Worm (Caenorhabditis elegans) whole organism, early embryonic: Measurements from ENCODE around the gene col-157.
"Not testable (repeated sequence)": the region's sequence is repeated elsewhere in the genome, so short reads cannot be mapped to it uniquely, and the experiment has no call there.

Source experiments
- B0310.2 ChIP-seq: sonication (generic microtip); optimal IDR thresholded peaks from 2 replicates; lab custom pipeline; 2016; ENCODE audit warnings: mild to moderate bottlenecking, missing genetic modification characterization, missing compliant biosample characterization
- F13C5.2 ChIP-seq: sonication (generic microtip); optimal IDR thresholded peaks from 2 replicates; lab custom pipeline; 2017; ENCODE audit warnings: mild to moderate bottlenecking, missing genetic modification characterization, inconsistent platforms, missing compliant biosample characterization
- aly-1 ChIP-seq: sonication (generic microtip); optimal IDR thresholded peaks from 2 replicates; lab custom pipeline; 2016; ENCODE audit warnings: missing genetic modification characterization, missing compliant biosample characterization
- ama-1 ChIP-seq: fragments of 150-350 bp; optimal IDR thresholded peaks from 2 replicates; lab custom pipeline; 2014
- ceh-13 ChIP-seq: fragments of 200-800 bp; sonication (Bioruptor generic); optimal IDR thresholded peaks from 2 replicates; lab custom pipeline; 2018; ENCODE audit warnings: mild to moderate bottlenecking, missing genetic modification characterization, missing compliant biosample characterization
- ceh-36 ChIP-seq: sonication (generic microtip); optimal IDR thresholded peaks from 2 replicates; lab custom pipeline; 2016; ENCODE audit warnings: missing genetic modification characterization, inconsistent platforms, missing compliant biosample characterization
- ets-7 ChIP-seq: sonication (generic microtip); optimal IDR thresholded peaks from 2 replicates; lab custom pipeline; 2016; ENCODE audit warnings: missing genotype, missing genetic modification characterization, missing compliant biosample characterization
- flt-1 ChIP-seq: fragments of 200-800 bp; sonication (Bioruptor generic); IDR thresholded peaks from 2 replicates; pipeline ENCODE4 v1.3.6; 2022; ENCODE audit warnings: missing genetic modification characterization, missing compliant biosample characterization
- hmbx-1 ChIP-seq: sonication (generic microtip); optimal IDR thresholded peaks from 2 replicates; lab custom pipeline; 2016; ENCODE audit warnings: mild to moderate bottlenecking, missing genetic modification characterization, missing compliant biosample characterization
- hmg-4 ChIP-seq: fragments of 200-800 bp; sonication (Bioruptor generic); optimal IDR thresholded peaks from 2 replicates; lab custom pipeline; 2018; ENCODE audit warnings: mild to moderate bottlenecking, missing genetic modification characterization, missing compliant biosample characterization
- hnd-1 ChIP-seq: sonication (generic microtip); optimal IDR thresholded peaks from 2 replicates; lab custom pipeline; 2016; ENCODE audit warnings: missing genetic modification characterization, missing compliant biosample characterization
- pes-1 ChIP-seq: fragments of 200-800 bp; sonication (Bioruptor generic); IDR thresholded peaks from 2 replicates; pipeline ENCODE4 v1.3.6; 2022; ENCODE audit warnings: missing genetic modification reagents, missing genetic modification characterization, missing compliant biosample characterization
- scrt-1 ChIP-seq: fragments of 200-800 bp; sonication (Bioruptor generic); IDR thresholded peaks from 2 replicates; pipeline ENCODE4 v1.3.6; 2022; ENCODE audit warnings: missing genetic modification characterization, missing compliant biosample characterization
- sea-1 ChIP-seq: fragments of 200-800 bp; sonication (Bioruptor generic); conservative IDR thresholded peaks from 2 replicates; pipeline ENCODE4 v1.3.6; 2022; ENCODE audit warnings: missing genetic modification characterization, missing compliant biosample characterization
- tbx-11 ChIP-seq: fragments of 200-800 bp; sonication (Bioruptor generic); IDR thresholded peaks from 2 replicates; pipeline ENCODE4 v1.3.6; 2022; ENCODE audit warnings: missing genetic modification characterization, missing compliant biosample characterization
- tbx-37 ChIP-seq: fragments of 200-800 bp; sonication (Bioruptor generic); conservative IDR thresholded peaks from 2 replicates; pipeline ENCODE4 v1.3.6; 2022; ENCODE audit warnings: missing genetic modification reagents, missing genetic modification characterization, missing compliant biosample characterization
- tra-4 ChIP-seq: sonication (generic microtip); optimal IDR thresholded peaks from 2 replicates; lab custom pipeline; 2017; ENCODE audit warnings: missing genetic modification characterization, missing compliant biosample characterization

The col-157 gene

DNA sequence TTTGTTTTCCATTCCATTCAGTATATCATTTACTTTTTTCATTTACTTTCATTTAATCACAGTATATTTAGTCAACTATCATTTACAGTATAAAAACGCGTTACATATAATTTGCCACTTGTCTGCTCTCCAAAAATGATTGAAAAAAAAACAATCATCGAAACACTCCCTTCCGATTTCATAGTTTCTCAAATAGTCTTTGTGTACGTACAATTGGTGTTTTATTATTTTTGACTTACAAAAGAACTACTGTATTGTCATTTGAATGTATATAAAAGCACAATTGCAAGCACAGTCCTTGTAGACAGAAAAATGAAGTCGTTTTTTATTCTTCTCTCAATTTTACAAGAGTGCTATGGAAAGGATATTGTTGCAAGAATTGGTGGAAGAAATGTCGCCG lies 9.4 kb upstream of the col-157 start, which contains the start of gene nas-22:
Gene nas-22 (plus strand): TSS at position 301 of the 400 bp plus-strand sequence.
- TF ChIP-seq flt-1 (GFP tag; lab: Robert Waterston, UW) (no peak), hnd-1 (tag; lab: Kevin White, UChicago) (no peak), ceh-13 (GFP tag; lab: Kevin White, UChicago) (no peak), aly-1 (tag; lab: Kevin White, UChicago) (no peak)

DNA sequence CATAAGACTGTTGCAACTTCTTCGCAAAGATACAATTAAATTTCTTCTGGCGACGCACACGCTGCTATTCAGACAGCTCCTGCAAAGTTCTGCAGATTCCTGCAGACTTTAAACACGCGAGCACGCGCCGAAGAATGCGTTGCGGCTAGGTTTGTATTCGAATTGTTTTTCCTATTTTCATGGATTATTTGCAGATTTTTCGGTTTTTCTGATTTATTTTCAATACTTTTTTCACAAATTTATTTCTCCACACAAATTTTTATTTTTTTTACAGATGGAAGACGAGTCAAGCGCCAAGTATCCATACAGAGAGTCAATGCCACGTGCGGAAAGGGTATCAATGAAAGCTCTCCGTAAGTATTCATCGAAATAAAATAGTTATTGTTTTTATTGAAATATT lies 8.2 kb upstream of the col-157 start, which contains the start of gene T11F9.7:
Gene T11F9.7 (plus strand): TSS at position 301 of the 400 bp plus-strand sequence.
- not testable (repeated sequence) for TF ChIP-seq B0310.2 (tag; lab: Kevin White, UChicago); ets-7 (tag; lab: Kevin White, UChicago); tbx-11

DNA sequence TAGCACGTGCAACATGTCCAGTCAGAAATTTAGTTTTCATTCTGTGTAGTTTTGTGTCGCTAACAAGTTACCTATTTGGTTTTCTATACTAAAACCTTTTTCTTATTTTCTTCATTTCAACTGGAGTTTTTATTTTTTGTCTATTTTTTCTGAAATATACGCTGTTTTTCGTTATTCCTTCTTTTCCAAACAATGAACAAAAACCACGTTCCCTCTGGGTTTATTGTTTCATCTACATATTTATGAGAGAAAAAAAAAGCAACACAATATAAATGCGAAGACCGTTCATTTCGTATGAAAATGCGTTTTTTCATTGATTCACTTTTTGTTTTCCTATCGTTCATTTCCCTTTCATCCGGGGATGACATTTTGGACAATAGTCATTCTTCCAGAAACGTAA lies 4.4 kb upstream of the col-157 start, which contains the start of gene T11F9.22:
Gene T11F9.22 (plus strand): TSS at position 301 of the 400 bp plus-strand sequence.
- TF ChIP-seq F13C5.2 (no peak), hnd-1 (tag; lab: Kevin White, UChicago) (no peak), aly-1 (tag; lab: Kevin White, UChicago) (no peak), ama-1 (no peak), scrt-1 (GFP tag; lab: Robert Waterston, UW) (no peak), ceh-13 (GFP tag; lab: Kevin White, UChicago) (no peak), ets-7 (tag; lab: Kevin White, UChicago) (no peak), tra-4 (no peak), pes-1 (GFP tag; lab: Robert Waterston, UW) (no peak), ceh-36 (tag; lab: Kevin White, UChicago) (no peak), hmg-4 (GFP tag; lab: Kevin White, UChicago) (no peak), sea-1 (GFP tag; lab: Robert Waterston, UW) (no peak), flt-1 (GFP tag; lab: Robert Waterston, UW) (no peak), tbx-37 (GFP tag; lab: Robert Waterston, UW) (no peak), tbx-11 (no peak), B0310.2 (tag; lab: Kevin White, UChicago) (no peak), hmbx-1 (tag; lab: Kevin White, UChicago) (no peak)

DNA sequence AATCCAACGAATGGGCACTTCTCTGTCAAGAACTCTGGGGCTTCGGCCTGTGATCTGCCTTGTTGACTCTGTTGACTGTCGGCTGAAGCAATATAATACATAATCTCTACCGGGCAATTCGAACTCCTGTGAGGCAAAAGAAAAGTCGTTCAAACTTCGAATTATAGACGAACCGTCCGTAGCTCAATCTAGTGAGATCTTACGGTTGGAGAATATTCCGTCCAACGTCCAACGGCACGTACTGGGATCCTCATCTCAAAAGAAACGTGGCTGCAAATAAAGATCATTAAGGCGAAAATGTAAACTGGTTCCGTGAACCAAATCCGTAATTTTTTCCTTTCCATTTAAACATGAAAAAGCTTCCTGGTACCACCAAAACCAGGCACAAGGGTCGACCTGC lies 3.1 kb upstream of the col-157 start, which contains the start of gene T11F9.14:
Gene T11F9.14 (minus strand): TSS at position 101 of the 400 bp plus-strand sequence.
- TF ChIP-seq ama-1; ets-7 (tag; lab: Kevin White, UChicago); hnd-1 (tag; lab: Kevin White, UChicago): not testable (repeated sequence)

DNA sequence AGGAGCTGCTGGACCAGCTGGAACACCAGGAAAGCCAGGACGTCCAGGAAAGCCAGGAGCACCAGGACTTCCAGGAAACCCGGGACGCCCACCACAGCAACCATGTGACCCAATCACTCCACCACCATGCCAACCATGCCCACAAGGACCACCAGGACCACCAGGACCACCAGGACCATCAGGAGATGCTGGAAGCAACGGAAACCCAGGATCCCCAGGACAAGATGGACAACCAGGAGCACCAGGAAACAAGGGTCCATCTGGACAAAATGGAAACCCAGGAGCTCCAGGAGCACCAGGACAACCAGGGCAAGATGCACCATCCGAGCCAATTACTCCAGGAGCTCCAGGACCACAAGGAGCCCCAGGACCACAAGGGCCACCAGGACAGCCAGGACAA lies 562 bp downstream of the col-157 start:
- no peak for TF ChIP-seq tbx-37 (GFP tag; lab: Robert Waterston, UW)
- TF ChIP-seq scrt-1 (GFP tag; lab: Robert Waterston, UW) = no peak
- no peak for TF ChIP-seq hmg-4 (GFP tag; lab: Kevin White, UChicago)
- no peak for TF ChIP-seq F13C5.2
- 0 out of 2 replicates have a peak, but pooled peaks have one; percentile 9 for TF ChIP-seq tbx-11

DNA sequence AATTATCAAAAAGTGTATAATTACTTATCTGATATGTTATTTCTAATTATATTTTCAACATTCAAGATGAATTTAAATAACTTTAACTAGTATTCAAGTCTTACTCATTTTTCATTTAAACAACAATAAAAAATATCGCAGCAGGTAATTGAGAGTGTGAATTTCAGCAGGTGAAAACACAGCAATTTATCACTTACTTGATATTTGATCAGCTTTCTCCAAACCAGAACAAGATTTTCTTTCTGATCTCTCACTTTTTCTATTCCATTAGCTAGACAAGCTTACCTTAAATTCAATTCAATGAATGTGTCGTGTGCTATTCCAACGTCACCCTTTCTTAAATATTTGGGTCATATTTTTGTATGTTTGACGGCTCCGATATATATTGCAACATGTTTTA lies 1.7 kb downstream of the col-157 start, which contains the start of gene srh-1:
Gene srh-1 (plus strand): TSS at position 301 of the 400 bp plus-strand sequence.
- TF ChIP-seq scrt-1 (GFP tag; lab: Robert Waterston, UW) = no peak

DNA sequence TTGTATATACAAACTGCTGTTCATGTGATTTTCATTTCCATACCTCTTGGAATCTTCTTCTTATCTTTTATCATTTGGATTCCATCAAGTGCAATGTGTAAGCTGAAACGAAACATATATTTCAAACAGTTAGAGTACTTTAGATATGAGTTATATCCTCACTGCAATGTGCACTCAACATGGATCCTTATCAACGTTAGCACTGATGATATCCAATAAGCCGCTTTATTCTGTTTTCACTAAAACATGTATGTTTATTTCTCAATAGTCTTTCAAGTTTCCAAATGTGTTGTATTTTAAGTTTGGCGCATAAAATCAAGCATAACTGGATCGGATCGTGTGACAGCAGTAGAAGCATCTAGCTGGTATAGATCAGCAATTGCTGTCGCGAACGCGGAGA lies 2.8 kb downstream of the col-157 start, which contains the start of gene T11F9.10:
Gene T11F9.10 (plus strand): TSS at position 301 of the 400 bp plus-strand sequence.
- no peak for TF ChIP-seq scrt-1 (GFP tag; lab: Robert Waterston, UW)
- TF ChIP-seq B0310.2 (tag; lab: Kevin White, UChicago) = no peak
- TF ChIP-seq aly-1 (tag; lab: Kevin White, UChicago) = no peak
- no peak for TF ChIP-seq flt-1 (GFP tag; lab: Robert Waterston, UW)
- TF ChIP-seq tbx-11 = no peak
- TF ChIP-seq ama-1 = no peak
- no peak for TF ChIP-seq pes-1 (GFP tag; lab: Robert Waterston, UW)
- no peak for TF ChIP-seq tra-4
- no peak for TF ChIP-seq F13C5.2
- TF ChIP-seq hmg-4 (GFP tag; lab: Kevin White, UChicago) = no peak
- TF ChIP-seq hmbx-1 (tag; lab: Kevin White, UChicago) = no peak
- no peak for TF ChIP-seq ets-7 (tag; lab: Kevin White, UChicago)
- TF ChIP-seq hnd-1 (tag; lab: Kevin White, UChicago) = no peak
- TF ChIP-seq ceh-36 (tag; lab: Kevin White, UChicago) = no peak
- no peak for TF ChIP-seq ceh-13 (GFP tag; lab: Kevin White, UChicago)
- TF ChIP-seq sea-1 (GFP tag; lab: Robert Waterston, UW) = no peak
- TF ChIP-seq tbx-37 (GFP tag; lab: Robert Waterston, UW) = no peak

DNA sequence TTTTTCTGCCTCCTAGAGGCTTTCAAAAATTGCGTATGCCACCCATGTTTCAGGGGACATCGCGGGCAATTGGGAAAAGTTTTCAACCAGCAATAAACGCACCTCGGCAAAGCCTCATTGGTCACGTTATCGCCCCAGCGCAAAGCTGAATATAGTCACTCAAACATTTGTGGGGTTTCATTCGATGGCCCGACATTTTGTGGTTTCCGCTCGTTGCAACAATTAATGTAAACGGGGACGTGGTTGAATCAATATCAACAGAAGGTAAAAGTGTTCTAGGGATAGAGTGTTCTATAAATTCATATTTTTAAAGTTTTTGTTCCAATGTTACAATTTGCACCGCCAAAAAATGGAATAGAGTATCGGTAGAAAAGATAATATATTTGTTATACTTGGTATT lies 4.4 kb downstream of the col-157 start:
- TF ChIP-seq aly-1 (tag; lab: Kevin White, UChicago) = no peak
- no peak for TF ChIP-seq ceh-13 (GFP tag; lab: Kevin White, UChicago)
- TF ChIP-seq tbx-37 (GFP tag; lab: Robert Waterston, UW) = no peak
- no peak for TF ChIP-seq ets-7 (tag; lab: Kevin White, UChicago)
- TF ChIP-seq hmbx-1 (tag; lab: Kevin White, UChicago) = no peak
- TF ChIP-seq hnd-1 (tag; lab: Kevin White, UChicago) = no peak
- TF ChIP-seq pes-1 (GFP tag; lab: Robert Waterston, UW) = no peak
- no peak for TF ChIP-seq hmg-4 (GFP tag; lab: Kevin White, UChicago)
- no peak for TF ChIP-seq tbx-11
- TF ChIP-seq B0310.2 (tag; lab: Kevin White, UChicago) = no peak
